Fruit fly (Drosophila melanogaster) whole organism, prepupa: Measurements from ENCODE around the gene Tgt.

Experiments used
- Blimp-1 ChIP-seq: fragments of 200-800 bp; sonication (Bioruptor generic); optimal IDR thresholded peaks from 3 replicates; lab custom pipeline; 2017; ENCODE audit warnings: missing biosample characterization, missing genetic modification characterization, mild to moderate bottlenecking, moderate library complexity, missing genetic modification reagents
- CG10631 ChIP-seq: fragments of 200-800 bp; sonication (Bioruptor generic); optimal IDR thresholded peaks from 2 replicates; lab custom pipeline; 2016; ENCODE audit warnings: missing biosample characterization, missing genetic modification characterization
- CG11294 ChIP-seq: fragments of 200-800 bp; sonication (Bioruptor generic); IDR thresholded peaks from 2 replicates; pipeline ENCODE4 v1.3.6; 2022; ENCODE audit warnings: missing biosample characterization, missing genetic modification characterization
- CG11762 ChIP-seq: fragments of 200-800 bp; sonication (Bioruptor generic); optimal IDR thresholded peaks from 3 replicates; lab custom pipeline; 2016; ENCODE audit warnings: missing biosample characterization, missing genetic modification characterization; ENCODE audit not compliant: insufficient read depth
- CG11902 ChIP-seq: fragments of 200-800 bp; sonication (Bioruptor generic); optimal IDR thresholded peaks from 3 replicates; lab custom pipeline; 2016; ENCODE audit warnings: missing biosample characterization, missing genetic modification characterization
- CG15336 ChIP-seq: fragments of 200-800 bp; sonication (Bioruptor generic); IDR thresholded peaks from 2 replicates; pipeline ENCODE4 v1.3.6; 2022; ENCODE audit warnings: missing biosample characterization, missing genetic modification characterization
- CG1621 ChIP-seq: fragments of 200-800 bp; sonication (Bioruptor generic); optimal IDR thresholded peaks from 3 replicates; lab custom pipeline; 2018; ENCODE audit warnings: missing biosample characterization, mild to moderate bottlenecking, missing genetic modification characterization
- CG16779 ChIP-seq: fragments of 200-800 bp; sonication (Bioruptor generic); optimal IDR thresholded peaks from 3 replicates; lab custom pipeline; 2017; ENCODE audit warnings: missing biosample characterization, mild to moderate bottlenecking, missing genetic modification characterization
- CG3032 ChIP-seq: fragments of 200-800 bp; optimal IDR thresholded peaks from 2 replicates; lab custom pipeline; 2019; ENCODE audit warnings: missing biosample characterization, mild to moderate bottlenecking, missing genetic modification characterization, moderate library complexity
- CG31627 ChIP-seq: fragments of 200-800 bp; sonication (Bioruptor generic); optimal IDR thresholded peaks from 3 replicates; lab custom pipeline; 2016; ENCODE audit warnings: missing biosample characterization, missing genetic modification characterization
- CG32006 ChIP-seq: fragments of 200-800 bp; sonication (Bioruptor generic); optimal IDR thresholded peaks from 3 replicates; lab custom pipeline; 2017; ENCODE audit warnings: missing biosample characterization, mild to moderate bottlenecking, missing genetic modification characterization
- CG34406 ChIP-seq: fragments of 200-800 bp; sonication (Bioruptor generic); optimal IDR thresholded peaks from 3 replicates; lab custom pipeline; 2016; ENCODE audit warnings: missing biosample characterization, missing genetic modification characterization
- CG3919 ChIP-seq: fragments of 200-800 bp; sonication (Bioruptor generic); optimal IDR thresholded peaks from 3 replicates; lab custom pipeline; 2016; ENCODE audit warnings: missing biosample characterization, missing genetic modification characterization
- CG6163 ChIP-seq: fragments of 200-800 bp; sonication (Bioruptor generic); IDR thresholded peaks from 3 replicates; pipeline ENCODE4 v1.3.6; 2022; ENCODE audit warnings: missing biosample characterization, missing genetic modification characterization
- CG6276 ChIP-seq: fragments of 200-800 bp; sonication (Bioruptor generic); optimal IDR thresholded peaks from 2 replicates; lab custom pipeline; 2017; ENCODE audit warnings: missing biosample characterization, mild to moderate bottlenecking, missing genetic modification characterization
- CG6808 ChIP-seq: fragments of 200-800 bp; sonication (Bioruptor generic); optimal IDR thresholded peaks from 3 replicates; lab custom pipeline; 2017; ENCODE audit warnings: missing biosample characterization, missing genetic modification characterization, mild to moderate bottlenecking, moderate library complexity, missing genetic modification reagents
- CG6854 ChIP-seq: fragments of 200-800 bp; sonication (Bioruptor generic); optimal IDR thresholded peaks from 2 replicates; lab custom pipeline; 2017; ENCODE audit warnings: missing biosample characterization, mild to moderate bottlenecking, missing genetic modification characterization
- CG8119 ChIP-seq: fragments of 200-800 bp; sonication (Bioruptor generic); IDR thresholded peaks from 3 replicates; pipeline ENCODE4 v1.3.6; 2022; ENCODE audit warnings: missing biosample characterization, missing genetic modification characterization
- CG8632 ChIP-seq: fragments of 200-800 bp; sonication (Bioruptor generic); optimal IDR thresholded peaks from 3 replicates; lab custom pipeline; 2016; ENCODE audit warnings: missing biosample characterization, missing genetic modification characterization
- CG9139 ChIP-seq: fragments of 200-800 bp; sonication (Bioruptor generic); optimal IDR thresholded peaks from 3 replicates; lab custom pipeline; 2017; ENCODE audit warnings: missing biosample characterization, mild to moderate bottlenecking, missing genetic modification characterization
- Eip75B ChIP-seq: fragments of 200-800 bp; sonication (Bioruptor generic); optimal IDR thresholded peaks from 3 replicates; lab custom pipeline; 2016; ENCODE audit warnings: missing biosample characterization, missing genetic modification characterization
- Eip78C ChIP-seq: fragments of 200-800 bp; sonication (Bioruptor generic); peaks from one replicate; lab custom pipeline; 2016; ENCODE audit warnings: missing biosample characterization, missing genetic modification characterization
- Eip93F ChIP-seq: fragments of 200-800 bp; sonication (Bioruptor generic); optimal IDR thresholded peaks from 2 replicates; lab custom pipeline; 2016; ENCODE audit warnings: missing biosample characterization, mild to moderate bottlenecking, missing genetic modification characterization
- Ets21C ChIP-seq: fragments of 200-800 bp; sonication (Bioruptor generic); optimal IDR thresholded peaks from 3 replicates; lab custom pipeline; 2016; ENCODE audit warnings: missing biosample characterization, missing genetic modification characterization
- Ets96B ChIP-seq: fragments of 200-800 bp; optimal IDR thresholded peaks from 2 replicates; lab custom pipeline; 2019; ENCODE audit warnings: missing biosample characterization, mild to moderate bottlenecking, missing genetic modification characterization, moderate library complexity
- Hr38 ChIP-seq: sonication (Bioruptor generic); optimal IDR thresholded peaks from 2 replicates; lab custom pipeline; 2016; ENCODE audit warnings: missing biosample characterization, missing genetic modification characterization
- Hr39 ChIP-seq: fragments of 200-800 bp; sonication (Bioruptor generic); optimal IDR thresholded peaks from 2 replicates; lab custom pipeline; 2016; ENCODE audit warnings: missing biosample characterization, missing genetic modification characterization
- Hr4 ChIP-seq: fragments of 200-800 bp; sonication (Bioruptor generic); optimal IDR thresholded peaks from 3 replicates; lab custom pipeline; 2016; ENCODE audit warnings: missing biosample characterization, missing genetic modification characterization
- Lpt ChIP-seq: fragments of 200-800 bp; sonication (Bioruptor generic); optimal IDR thresholded peaks from 3 replicates; lab custom pipeline; 2016; ENCODE audit warnings: missing biosample characterization, missing genetic modification characterization
- Met ChIP-seq: fragments of 200-800 bp; sonication (Bioruptor generic); optimal IDR thresholded peaks from 3 replicates; lab custom pipeline; 2016; ENCODE audit warnings: missing biosample characterization, missing genetic modification characterization
- OdsH ChIP-seq: fragments of 200-800 bp; sonication (Bioruptor generic); optimal IDR thresholded peaks from 3 replicates; lab custom pipeline; 2016; ENCODE audit warnings: missing biosample characterization, missing genetic modification characterization
- Smox ChIP-seq: fragments of 200-800 bp; sonication (Bioruptor generic); optimal IDR thresholded peaks from 3 replicates; lab custom pipeline; 2016; ENCODE audit warnings: missing biosample characterization, missing genetic modification characterization
- Sox102F ChIP-seq: fragments of 200-800 bp; sonication (Bioruptor generic); optimal IDR thresholded peaks from 2 replicates; lab custom pipeline; 2016; ENCODE audit warnings: missing biosample characterization, mild to moderate bottlenecking, missing genetic modification characterization
- Sox14 ChIP-seq: fragments of 200-800 bp; sonication (Bioruptor generic); optimal IDR thresholded peaks from 3 replicates; lab custom pipeline; 2016; ENCODE audit warnings: missing biosample characterization, missing genetic modification characterization
- Sox15 ChIP-seq: fragments of 200-800 bp; sonication (Bioruptor generic); optimal IDR thresholded peaks from 3 replicates; lab custom pipeline; 2016; ENCODE audit warnings: missing biosample characterization, missing genetic modification characterization
- achi ChIP-seq: fragments of 200-800 bp; sonication (Bioruptor generic); optimal IDR thresholded peaks from 3 replicates; lab custom pipeline; 2016; ENCODE audit warnings: missing biosample characterization, missing genetic modification characterization
- eg ChIP-seq: fragments of 200-800 bp; sonication (Bioruptor generic); IDR thresholded peaks from 3 replicates; pipeline ENCODE4 v1.3.6; 2022; ENCODE audit warnings: missing biosample characterization, missing genetic modification characterization
- esn ChIP-seq: fragments of 200-800 bp; sonication (Bioruptor generic); optimal IDR thresholded peaks from 2 replicates; lab custom pipeline; 2016; ENCODE audit warnings: missing biosample characterization, mild to moderate bottlenecking, missing genetic modification characterization, moderate library complexity
- fd59A ChIP-seq: fragments of 200-800 bp; sonication (Bioruptor generic); optimal IDR thresholded peaks from 2 replicates; lab custom pipeline; 2017; ENCODE audit warnings: missing biosample characterization, mild to moderate bottlenecking, missing genetic modification characterization, missing genetic modification reagents
- fd85E ChIP-seq: fragments of 200-800 bp; sonication (Bioruptor generic); optimal IDR thresholded peaks from 3 replicates; lab custom pipeline; 2016; ENCODE audit warnings: missing biosample characterization, missing genetic modification characterization
- fkh ChIP-seq: fragments of 200-800 bp; sonication (Bioruptor generic); optimal IDR thresholded peaks from 3 replicates; lab custom pipeline; 2017; ENCODE audit warnings: missing biosample characterization, mild to moderate bottlenecking, missing genetic modification characterization, moderate library complexity
- lz ChIP-seq: fragments of 200-800 bp; sonication (Bioruptor generic); optimal IDR thresholded peaks from 3 replicates; lab custom pipeline; 2016; ENCODE audit warnings: missing biosample characterization, missing genetic modification characterization
- net ChIP-seq: fragments of 200-800 bp; sonication (Bioruptor generic); optimal IDR thresholded peaks from 3 replicates; lab custom pipeline; 2016; ENCODE audit warnings: missing biosample characterization, missing genetic modification characterization
- pdm3 ChIP-seq: fragments of 200-800 bp; sonication (Bioruptor generic); optimal IDR thresholded peaks from 3 replicates; lab custom pipeline; 2016; ENCODE audit warnings: missing biosample characterization, missing genetic modification characterization
- salr ChIP-seq, 2 experiments: fragments of 200-800 bp; sonication (Bioruptor generic); optimal IDR thresholded peaks; 3 replicates each; lab custom pipeline; 2016 to 2018; ENCODE audit warnings: missing biosample characterization in 2 of 2, missing genetic modification characterization in 2 of 2, mild to moderate bottlenecking in 1 of 2
- spab ChIP-seq: fragments of 200-800 bp; sonication (Bioruptor generic); optimal IDR thresholded peaks from 2 replicates; lab custom pipeline; 2017; ENCODE audit warnings: missing biosample characterization, mild to moderate bottlenecking, missing genetic modification characterization, missing genetic modification reagents
- ss ChIP-seq, 2 experiments: fragments of 200-800 bp; sonication (Bioruptor generic); optimal IDR thresholded peaks; 2 replicates in 1 of 2; 3 replicates in 1 of 2; lab custom pipeline; 2017 to 2018; ENCODE audit warnings: mild to moderate bottlenecking in 2 of 2, missing biosample characterization in 2 of 2, missing genetic modification characterization in 2 of 2, moderate library complexity in 1 of 2
- svp ChIP-seq: fragments of 200-800 bp; sonication (Bioruptor generic); peaks from one replicate; lab custom pipeline; 2016; ENCODE audit warnings: missing biosample characterization, missing genetic modification characterization
- topi ChIP-seq: fragments of 200-800 bp; sonication (Bioruptor generic); optimal IDR thresholded peaks from 3 replicates; lab custom pipeline; 2016; ENCODE audit warnings: missing biosample characterization, missing genetic modification characterization
- vri ChIP-seq: fragments of 200-800 bp; sonication (Bioruptor generic); optimal IDR thresholded peaks from 3 replicates; lab custom pipeline; 2016; ENCODE audit warnings: missing biosample characterization, mild to moderate bottlenecking, missing genetic modification characterization

Gene Tgt

DNA sequence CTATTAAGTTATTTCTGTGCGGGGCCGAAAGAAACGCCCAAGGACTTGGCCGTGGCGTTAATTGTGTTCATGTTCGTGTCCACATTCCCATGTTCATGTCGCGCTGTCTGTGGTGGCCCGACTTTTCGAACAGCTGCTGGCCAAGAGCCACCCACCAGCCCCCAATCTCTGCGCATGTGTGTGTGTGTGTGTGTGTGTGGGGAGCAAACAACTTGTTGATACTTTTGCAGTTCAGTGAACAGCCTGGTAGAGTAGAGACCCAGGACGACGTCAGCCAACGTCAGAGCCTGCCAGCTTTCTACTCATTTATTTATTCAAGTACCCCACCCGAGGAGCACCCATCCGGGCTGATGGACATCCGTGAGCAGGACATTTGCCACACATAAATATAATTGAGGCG lies 46.9 kb upstream of the Tgt start:
- TF ChIP-seq vri (no peak), CG9139 (no peak), eg (no peak), CG32006 (GFP tag; lab: Kevin White, UChicago) (no peak), Eip75B (GFP tag; lab: Kevin White, UChicago) (no peak), achi (no peak), CG6854 (GFP tag; lab: Kevin White, UChicago) (no peak), CG8119 (no peak), Met (GFP tag; lab: Kevin White, UChicago) (no peak)

DNA sequence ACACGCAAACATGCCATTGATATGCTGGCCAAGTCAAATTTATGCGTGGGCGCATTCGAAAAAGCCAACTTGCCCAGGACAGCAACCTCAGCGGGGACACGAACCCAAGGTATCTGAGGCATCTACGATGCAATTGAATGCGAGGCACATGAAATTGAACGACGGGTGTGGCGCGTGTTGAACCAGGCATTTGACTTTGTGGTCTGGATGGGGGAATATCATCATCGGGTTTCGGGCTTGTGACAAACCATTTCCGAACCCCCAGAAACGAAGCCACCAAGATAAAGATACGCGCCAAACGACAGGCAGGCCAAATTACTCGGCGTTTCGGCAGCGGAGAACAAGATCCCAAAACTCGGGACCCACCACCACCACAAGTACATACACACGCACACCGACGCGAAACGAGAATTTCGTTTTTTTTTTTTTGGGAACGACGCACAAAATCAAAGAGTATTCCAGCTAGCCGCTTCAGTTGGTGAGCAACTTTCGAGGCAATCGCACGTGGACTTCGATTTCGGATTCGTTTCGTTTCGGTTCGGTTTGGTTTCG lies 41.1 kb upstream of the Tgt start, which contains the start of gene MFS3:
MFS3 (plus strand) TSS at position 472 of the 552 bp plus-strand sequence.
- TF ChIP-seq Ets96B (tag; lab: Kevin White, UChicago) (no peak), CG3032 (tag; lab: Kevin White, UChicago) (no peak), Eip75B (GFP tag; lab: Kevin White, UChicago) (peak; percentile 54), fd59A (GFP tag; lab: Kevin White, UChicago) (no peak), ss (GFP tag; optimal IDR thresholded peaks at IDR 0.05; lab: Kevin White, UChicago) (peak; percentile 2 to 52), CG11294 (GFP tag; lab: Robert Waterston, UW) (no peak), CG6808 (GFP tag; lab: Kevin White, UChicago) (no peak), vri (peak; percentile 48), Hr4 (GFP tag; lab: Kevin White, UChicago) (no peak), Sox102F (GFP tag; lab: Kevin White, UChicago) (no peak), CG11902 (GFP tag; lab: Kevin White, UChicago) (no peak), net (GFP tag; lab: Kevin White, UChicago) (peak; percentile 19), Ets21C (no peak), CG1621 (no peak), pdm3 (no peak), eg (no peak), achi (no peak), CG16779 (tag; lab: Kevin White, UChicago) (no peak), CG6276 (GFP tag; lab: Kevin White, UChicago) (peak; percentile 89), CG15336 (GFP tag; lab: Robert Waterston, UW) (0 out of 2 replicates have a peak, but pooled peaks have one; percentile 17), Hr39 (no peak), esn (GFP tag; lab: Kevin White, UChicago) (peak; percentile 39), CG10631 (no peak), lz (GFP tag; lab: Kevin White, UChicago) (no peak), Met (GFP tag; lab: Kevin White, UChicago) (peak; percentile 28), CG8632 (no peak), Sox14 (GFP tag; lab: Kevin White, UChicago) (no peak), Smox (GFP tag; lab: Kevin White, UChicago) (no peak), CG31627 (GFP tag; lab: Kevin White, UChicago) (no peak), Blimp-1 (GFP tag; lab: Kevin White, UChicago) (no peak), Sox15 (GFP tag; lab: Kevin White, UChicago) (no peak), Eip78C (GFP tag; lab: Kevin White, UChicago) (peak; percentile 62), fd85E (GFP tag; lab: Kevin White, UChicago) (peak; percentile 34), fkh (no peak), CG6163 (peak; percentile 23; the same call in 1 of the 3 replicates), svp (peak; percentile 68), salr (GFP tag; optimal IDR thresholded peaks at IDR 0.05; lab: Kevin White, UChicago) (no peak), Hr38 (GFP tag; lab: Kevin White, UChicago) (no peak), Eip93F (GFP tag; lab: Kevin White, UChicago) (no peak), Lpt (GFP tag; lab: Kevin White, UChicago) (no peak), CG32006 (GFP tag; lab: Kevin White, UChicago) (no peak), CG11762 (GFP tag; lab: Kevin White, UChicago) (no peak), spab (GFP tag; lab: Kevin White, UChicago) (no peak), CG34406 (no peak), CG3919 (GFP tag; lab: Kevin White, UChicago) (peak; percentile 19), topi (GFP tag; lab: Kevin White, UChicago) (no peak), OdsH (no peak)
